Worm (Caenorhabditis elegans) whole organism, mixed stage, embryonic: ENCODE results near the gene acd-3.

Experiments used
- ceh-83 ChIP-seq: fragments of 200-800 bp; sonication (Bioruptor generic); optimal IDR thresholded peaks from 2 replicates; lab custom pipeline; 2018; ENCODE audit warnings: mild to moderate bottlenecking, missing genetic modification characterization, missing compliant biosample characterization
- sem-2 ChIP-seq: fragments of 200-800 bp; sonication (Bioruptor generic); optimal IDR thresholded peaks from 2 replicates; lab custom pipeline; 2018; ENCODE audit warnings: mild to moderate bottlenecking, missing genetic modification characterization, missing compliant biosample characterization
- unc-39 ChIP-seq: fragments of 150-350 bp; optimal IDR thresholded peaks from 2 replicates; lab custom pipeline; 2014; ENCODE audit warnings: missing biosample characterization, missing genetic modification characterization

- TF ChIP-seq sem-2 (GFP tag; lab: Kevin White, UChicago) (no peak), ceh-83 (no peak), unc-39 (tag; lab: Kevin White, UChicago) (no peak)
Measured at ce11 chrX:14816717-14817116, 32.4 kb upstream of the acd-3 start.
